Worm (Caenorhabditis elegans) whole organism, mixed stage, embryonic: ENCODE measurements around the gene oac-21.

ENCODE experiments used
- M03D4.4 ChIP-seq: sonication (generic microtip); optimal IDR thresholded peaks from 2 replicates; lab custom pipeline; 2017; ENCODE audit warnings: mild to moderate bottlenecking, missing genetic modification characterization, missing compliant biosample characterization
- blmp-1 ChIP-seq: fragments of 150-350 bp; optimal IDR thresholded peaks from 2 replicates; lab custom pipeline; 2014; ENCODE audit warnings: missing biosample characterization, missing genetic modification characterization
- ces-1 ChIP-seq: fragments of 150-350 bp; optimal IDR thresholded peaks from 2 replicates; lab custom pipeline; 2014; ENCODE audit warnings: missing biosample characterization, missing genetic modification reagents, missing genetic modification characterization
- hlh-1 ChIP-seq: fragments of 150-350 bp; optimal IDR thresholded peaks from 2 replicates; lab custom pipeline; 2014; ENCODE audit warnings: missing biosample characterization, missing genetic modification reagents, missing genetic modification characterization
- lin-13 ChIP-seq: fragments of 150-350 bp; optimal IDR thresholded peaks from 2 replicates; lab custom pipeline; 2014; ENCODE audit warnings: missing biosample characterization, missing genetic modification characterization
- lsy-2 ChIP-seq: fragments of 150-350 bp; optimal IDR thresholded peaks from 2 replicates; lab custom pipeline; 2014; ENCODE audit warnings: missing biosample characterization, missing genetic modification characterization
- mep-1 ChIP-seq: fragments of 150-350 bp; optimal IDR thresholded peaks from 2 replicates; lab custom pipeline; 2017; ENCODE audit warnings: missing biosample characterization, missing genetic modification reagents, missing genetic modification characterization, inconsistent platforms
- pha-4 ChIP-seq: fragments of 150-350 bp; optimal IDR thresholded peaks from 2 replicates; lab custom pipeline; 2018; ENCODE audit warnings: missing biosample characterization, missing genetic modification reagents, missing genetic modification characterization
- snpc-4 ChIP-seq: fragments of 150-350 bp; optimal IDR thresholded peaks from 2 replicates; lab custom pipeline; 2014; ENCODE audit warnings: missing biosample characterization, missing genetic modification characterization

ce11 chrIV:3902955-3903354 lies 13.9 kb downstream of the oac-21 start, which contains the start of gene F56D6.6:
- no peak for TF ChIP-seq blmp-1 (tag; lab: Kevin White, UChicago)
- TF ChIP-seq M03D4.4 (tag; lab: Kevin White, UChicago), result no peak
- TF ChIP-seq snpc-4 (tag; lab: Kevin White, UChicago), result no peak
- no peak for TF ChIP-seq pha-4 (tag; lab: Kevin White, UChicago)
- no peak for TF ChIP-seq lin-13
- no peak for TF ChIP-seq lsy-2 (tag; lab: Kevin White, UChicago)
- no peak for TF ChIP-seq mep-1
- no peak for TF ChIP-seq ces-1 (GFP tag; lab: Kevin White, UChicago)
- no peak for TF ChIP-seq hlh-1
